Fruit fly (Drosophila melanogaster) whole organism, embryonic: ENCODE results near the gene CG3748.

Experiments used
- C15 ChIP-seq: fragments of 200-800 bp; sonication (Bioruptor generic); IDR thresholded peaks from 3 replicates; pipeline ENCODE4 v1.3.6; 2022; ENCODE audit warnings: missing biosample characterization, missing genetic modification characterization
- CG11398 ChIP-seq: fragments of 200-800 bp; sonication (Bioruptor generic); optimal IDR thresholded peaks from 2 replicates; lab custom pipeline; 2016; ENCODE audit warnings: missing biosample characterization, missing genetic modification characterization
- CG12104 ChIP-seq: fragments of 200-800 bp; sonication (Bioruptor generic); optimal IDR thresholded peaks from 3 replicates; lab custom pipeline; 2016; ENCODE audit warnings: missing biosample characterization, missing genetic modification characterization
- CG13894 ChIP-seq: fragments of 200-800 bp; sonication (Bioruptor generic); optimal IDR thresholded peaks from 3 replicates; lab custom pipeline; 2018; ENCODE audit warnings: missing biosample characterization, mild to moderate bottlenecking, missing genetic modification characterization, moderate library complexity
- CG14965 ChIP-seq: fragments of 200-800 bp; sonication (Bioruptor generic); optimal IDR thresholded peaks from 2 replicates; lab custom pipeline; 2016; ENCODE audit warnings: missing biosample characterization, missing genetic modification characterization, borderline replicate concordance
- CG15696 ChIP-seq: fragments of 200-800 bp; sonication (Bioruptor generic); optimal IDR thresholded peaks from 2 replicates; lab custom pipeline; 2019; ENCODE audit warnings: missing biosample characterization, mild to moderate bottlenecking, missing genetic modification characterization, moderate library complexity
- CG2199 ChIP-seq: fragments of 200-800 bp; sonication (Bioruptor generic); IDR thresholded peaks from 3 replicates; pipeline ENCODE4 v1.3.6; 2022; ENCODE audit warnings: missing biosample characterization, missing genetic modification characterization
- CG3163 ChIP-seq: fragments of 200-800 bp; sonication (Bioruptor generic); optimal IDR thresholded peaks from 3 replicates; lab custom pipeline; 2016; ENCODE audit warnings: missing biosample characterization, missing genetic modification characterization
- CG4820 ChIP-seq: fragments of 200-800 bp; sonication (Bioruptor generic); optimal IDR thresholded peaks from 3 replicates; lab custom pipeline; 2016; ENCODE audit warnings: missing biosample characterization, missing genetic modification characterization
- CG5953 ChIP-seq: fragments of 200-800 bp; sonication (Bioruptor generic); IDR thresholded peaks from 2 replicates; pipeline ENCODE4 v1.3.6; 2022; ENCODE audit warnings: missing biosample characterization, missing genetic modification characterization
- CG6654 ChIP-seq: fragments of 200-800 bp; sonication (Bioruptor generic); optimal IDR thresholded peaks from 2 replicates; lab custom pipeline; 2017; ENCODE audit warnings: missing biosample characterization, mild to moderate bottlenecking, missing genetic modification characterization
- CG6683 ChIP-seq: fragments of 200-800 bp; sonication (Bioruptor generic); optimal IDR thresholded peaks from 2 replicates; lab custom pipeline; 2017; ENCODE audit warnings: missing biosample characterization, mild to moderate bottlenecking, missing genetic modification characterization, missing genetic modification reagents
- CTCF ChIP-seq: fragments of 200-800 bp; sonication (Bioruptor generic); optimal IDR thresholded peaks from 2 replicates; lab custom pipeline; 2017; ENCODE audit warnings: missing biosample characterization, mild to moderate bottlenecking, missing genetic modification characterization, moderate library complexity
- Ets65A ChIP-seq: fragments of 200-800 bp; sonication (Bioruptor generic); peaks from one replicate; lab custom pipeline; 2016; ENCODE audit warnings: missing biosample characterization, missing genetic modification characterization
- Ets97D ChIP-seq: fragments of 200-800 bp; sonication (Bioruptor generic); optimal IDR thresholded peaks from 3 replicates; lab custom pipeline; 2016; ENCODE audit warnings: missing biosample characterization, missing genetic modification characterization
- HLH3B ChIP-seq: fragments of 200-800 bp; sonication (Bioruptor generic); IDR thresholded peaks from 2 replicates; pipeline ENCODE4 v1.3.6; 2022; ENCODE audit warnings: missing biosample characterization, missing genetic modification characterization
- Hr3 ChIP-seq: fragments of 200-800 bp; sonication (Bioruptor generic); optimal IDR thresholded peaks from 3 replicates; lab custom pipeline; 2016; ENCODE audit warnings: missing biosample characterization, missing genetic modification characterization
- Lhr ChIP-seq: fragments of 200-800 bp; sonication (Bioruptor generic); optimal IDR thresholded peaks from 3 replicates; lab custom pipeline; 2017; ENCODE audit warnings: mild to moderate bottlenecking, missing biosample characterization, missing genetic modification reagents, missing genetic modification characterization
- Nf-YA ChIP-seq: fragments of 200-800 bp; sonication (Bioruptor generic); IDR thresholded peaks from 2 replicates; pipeline ENCODE4 v1.3.6; 2022; ENCODE audit warnings: missing biosample characterization, missing genetic modification characterization
- Taf1 ChIP-seq: fragments of 200-800 bp; sonication (Bioruptor generic); IDR thresholded peaks from 2 replicates; pipeline ENCODE4 v1.3.6; 2022; ENCODE audit warnings: missing biosample characterization, missing genetic modification characterization
- abd-A ChIP-seq: fragments of 200-800 bp; sonication (Bioruptor generic); optimal IDR thresholded peaks from 3 replicates; lab custom pipeline; 2019; ENCODE audit warnings: missing biosample characterization, mild to moderate bottlenecking, missing genetic modification characterization, moderate library complexity
- bbx ChIP-seq: fragments of 200-800 bp; sonication (Bioruptor generic); IDR thresholded peaks from 2 replicates; pipeline ENCODE4 v1.3.6; 2022; ENCODE audit warnings: missing biosample characterization, missing genetic modification characterization; ENCODE audit not compliant: partially characterized antibody
- cad ChIP-seq: fragments of >200 bp; optimal IDR thresholded peaks from 2 replicates; lab custom pipeline; 2017; ENCODE audit warnings: missing biosample characterization, missing genetic modification characterization
- croc ChIP-seq: fragments of 200-800 bp; sonication (Bioruptor generic); conservative IDR thresholded peaks from 3 replicates; pipeline ENCODE4 v1.3.6; 2022; ENCODE audit warnings: missing biosample characterization, missing genetic modification characterization
- fd64A ChIP-seq: fragments of 200-800 bp; sonication (Bioruptor generic); optimal IDR thresholded peaks from 3 replicates; lab custom pipeline; 2018; ENCODE audit warnings: missing biosample characterization, mild to moderate bottlenecking, missing genetic modification characterization
- gfzf ChIP-seq: fragments of 200-800 bp; sonication (Bioruptor generic); optimal IDR thresholded peaks from 2 replicates; lab custom pipeline; 2016; ENCODE audit warnings: missing biosample characterization, mild to moderate bottlenecking, missing genetic modification characterization, moderate library complexity
- hkb ChIP-seq, 2 experiments: fragments of 200-800 bp in 1 of 2; fragments of >200 bp in 1 of 2; sonication (Bioruptor generic) in 1 of 2; IDR thresholded peaks in 1 of 2; optimal IDR thresholded peaks in 1 of 2; 2 replicates each; pipeline versions ENCODE4 v1.3.6 to Lab custom; 2017 to 2022; ENCODE audit warnings: missing biosample characterization in 1 of 2, missing genetic modification characterization in 1 of 2
- ken ChIP-seq: fragments of 200-800 bp; sonication (Bioruptor generic); IDR thresholded peaks from 3 replicates; pipeline ENCODE4 v1.3.6; 2022; ENCODE audit warnings: missing biosample characterization, missing genetic modification characterization
- klu ChIP-seq: fragments of 200-800 bp; sonication (Bioruptor generic); IDR thresholded peaks from 2 replicates; pipeline ENCODE4 v1.3.6; 2022; ENCODE audit warnings: missing biosample characterization, missing genetic modification characterization
- kni ChIP-seq: fragments of 200-800 bp; sonication (Bioruptor generic); optimal IDR thresholded peaks from 3 replicates; lab custom pipeline; 2017; ENCODE audit warnings: mild to moderate bottlenecking, missing biosample characterization, missing genetic modification reagents, missing genetic modification characterization
- pros ChIP-seq: fragments of 200-800 bp; sonication (Bioruptor generic); optimal IDR thresholded peaks from 3 replicates; lab custom pipeline; 2019; ENCODE audit warnings: missing biosample characterization, mild to moderate bottlenecking, missing genetic modification characterization, moderate library complexity
- sc ChIP-seq, 3 experiments: fragments of >200 bp in 2 of 3; fragments of 200-800 bp in 1 of 3; sonication (Bioruptor generic) in 1 of 3; optimal IDR thresholded peaks; 2 replicates in 2 of 3; 3 replicates in 1 of 3; lab custom pipeline; 2017; ENCODE audit warnings: mild to moderate bottlenecking in 1 of 3, missing biosample characterization in 1 of 3, missing genetic modification characterization in 1 of 3, missing genetic modification reagents in 1 of 3
- scrt ChIP-seq: fragments of 200-800 bp; sonication (Bioruptor generic); optimal IDR thresholded peaks from 2 replicates; lab custom pipeline; 2018; ENCODE audit warnings: missing biosample characterization, mild to moderate bottlenecking, missing genetic modification characterization, moderate library complexity
- z ChIP-seq: fragments of 200-800 bp; sonication (Bioruptor generic); IDR thresholded peaks from 3 replicates; pipeline ENCODE4 v1.3.6; 2022; ENCODE audit warnings: missing biosample characterization, missing genetic modification characterization
- zfh2 ChIP-seq: fragments of 200-800 bp; sonication (Bioruptor generic); optimal IDR thresholded peaks from 2 replicates; lab custom pipeline; 2016; ENCODE audit warnings: missing biosample characterization, missing genetic modification characterization

CG3748 gene

DNA sequence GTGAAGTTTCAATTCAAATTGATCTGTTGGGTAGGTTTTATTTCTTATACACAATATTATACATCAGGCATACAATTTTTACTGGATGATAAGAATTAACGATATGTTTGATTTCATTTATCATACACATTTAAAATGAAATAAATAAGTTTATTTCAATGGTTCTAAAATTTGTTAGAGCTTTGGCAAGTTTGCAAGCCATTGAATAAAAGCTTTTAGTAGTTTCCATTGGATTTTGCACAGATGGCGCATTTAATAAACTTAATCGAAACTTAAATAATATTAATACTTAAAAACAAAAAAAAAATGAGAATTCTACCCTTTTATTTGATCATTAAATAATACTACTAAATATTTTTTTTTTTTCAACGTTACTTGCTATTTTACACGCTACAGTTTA lies 672 bp upstream of the CG3748 start:
- peak; percentile 91 for TF ChIP-seq CG6654 (GFP tag; lab: Kevin White, UChicago)
- TF ChIP-seq HLH3B = no peak
- TF ChIP-seq sc (optimal IDR thresholded peaks at IDR 0.05; lab: Kevin White, UChicago) = no peak
- no peak for TF ChIP-seq sc (GFP tag; optimal IDR thresholded peaks at IDR 0.05; lab: Kevin White, UChicago)
- no peak for TF ChIP-seq pros (GFP tag; lab: Kevin White, UChicago)
- TF ChIP-seq CG6683 = no peak
- peak; percentile 14 for TF ChIP-seq CG13894
- no peak for TF ChIP-seq scrt (GFP tag; lab: Kevin White, UChicago)
- no peak for TF ChIP-seq CG12104 (GFP tag; lab: Kevin White, UChicago)
- no peak for TF ChIP-seq CG14965
- no peak for TF ChIP-seq z (GFP tag; lab: Robert Waterston, UW)
- no peak for TF ChIP-seq Hr3 (GFP tag; lab: Kevin White, UChicago)
- no peak for TF ChIP-seq CG4820 (GFP tag; lab: Kevin White, UChicago)
- TF ChIP-seq CTCF (GFP tag; lab: Kevin White, UChicago) = peak; percentile 88

DNA sequence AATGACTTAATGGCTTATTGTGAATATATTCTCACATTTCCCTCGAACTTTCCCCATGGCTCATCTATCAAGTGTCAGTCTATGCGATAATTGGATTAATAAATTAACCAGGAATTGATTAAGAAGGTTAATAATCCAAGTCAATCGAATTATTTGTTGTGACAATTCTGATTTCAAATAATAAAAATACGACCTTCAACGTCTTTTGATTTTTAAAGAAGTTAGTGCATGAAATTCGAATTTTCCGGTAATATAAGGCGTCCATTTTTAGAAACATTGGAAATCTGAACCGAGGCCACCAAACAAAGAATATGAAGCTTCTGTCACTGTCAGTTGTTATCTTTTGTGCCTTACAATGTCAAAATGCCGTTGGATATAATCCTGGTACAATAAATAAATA lies 6.6 kb downstream of the CG3748 start, which contains the start of gene CG43350:
Gene CG43350 (plus strand): TSS at position 301 of the 400 bp plus-strand sequence.
- TF ChIP-seq C15 (GFP tag; lab: Robert Waterston, UW) = no peak
- TF ChIP-seq bbx = no peak
- TF ChIP-seq kni (GFP tag; lab: Kevin White, UChicago) = no peak
- no peak for TF ChIP-seq Ets97D (GFP tag; lab: Kevin White, UChicago)
- no peak for TF ChIP-seq zfh2 (GFP tag; lab: Kevin White, UChicago)
- TF ChIP-seq CG2199 (GFP tag; lab: Robert Waterston, UW) = no peak
- no peak for TF ChIP-seq hkb (optimal IDR thresholded peaks at IDR 0.05; lab: Kevin White, UChicago)
- no peak for TF ChIP-seq hkb (GFP tag; IDR thresholded peaks at IDR 0.05; lab: Robert Waterston, UW)
- no peak for TF ChIP-seq CG5953
- no peak for TF ChIP-seq croc (GFP tag; lab: Robert Waterston, UW)
- TF ChIP-seq Taf1 (GFP tag; lab: Robert Waterston, UW) = no peak

DNA sequence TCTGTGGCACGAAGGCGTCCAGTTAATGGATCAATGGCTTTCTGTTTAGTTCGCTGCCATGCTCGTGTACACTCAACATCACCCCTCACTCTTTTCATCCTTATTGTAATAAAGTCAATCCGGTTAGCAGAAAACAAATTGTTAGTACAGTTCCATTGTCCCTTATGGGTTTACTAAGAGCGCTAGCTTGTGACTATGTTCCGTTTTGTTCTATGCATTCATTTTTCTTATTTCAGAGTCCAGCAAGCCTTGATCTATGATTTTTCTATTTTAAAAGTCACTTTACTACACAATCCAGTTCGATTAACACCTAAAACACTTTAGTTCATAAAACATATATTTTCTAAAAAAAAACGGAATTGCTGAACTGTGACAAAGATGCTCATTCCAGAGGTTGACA lies 7.5 kb downstream of the CG3748 start, which contains the start of gene CG13110:
Gene CG13110 (plus strand): TSS at position 301 of the 400 bp plus-strand sequence.
- TF ChIP-seq cad (GFP tag; lab: Kevin White, UChicago) (no peak), CG11398 (GFP tag; lab: Kevin White, UChicago) (no peak), CG3163 (GFP tag; lab: Kevin White, UChicago) (no peak), fd64A (GFP tag; lab: Kevin White, UChicago) (no peak), Nf-YA (GFP tag; lab: Robert Waterston, UW) (no peak)

DNA sequence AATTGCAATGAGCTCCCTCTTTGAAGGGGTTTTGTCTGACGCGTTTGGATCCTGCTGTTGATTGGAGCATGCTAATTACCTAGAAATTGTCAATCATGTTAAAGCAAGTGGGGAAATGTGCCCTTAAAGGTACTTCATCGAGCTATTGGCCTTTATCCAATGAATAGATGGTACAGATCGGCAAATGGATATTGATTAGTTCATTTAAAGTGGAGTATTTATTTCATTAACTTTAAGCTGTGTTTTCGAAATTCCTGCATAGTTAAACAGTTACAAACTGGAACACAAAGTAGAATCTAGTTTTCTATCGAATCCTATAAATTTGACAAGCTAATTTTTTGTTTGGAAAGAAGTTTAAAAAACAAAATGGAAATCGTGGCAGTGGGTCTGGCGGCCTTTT lies 24.7 kb downstream of the CG3748 start, which contains the start of gene CG34181:
Gene CG34181 (plus strand): TSS at position 301 of the 400 bp plus-strand sequence.
- peak; percentile 49 for TF ChIP-seq Ets65A (GFP tag; lab: Kevin White, UChicago)
- TF ChIP-seq gfzf (GFP tag; lab: Kevin White, UChicago) = no peak
- TF ChIP-seq Lhr (GFP tag; lab: Kevin White, UChicago) = no peak
- TF ChIP-seq klu (GFP tag; lab: Robert Waterston, UW) = no peak

DNA sequence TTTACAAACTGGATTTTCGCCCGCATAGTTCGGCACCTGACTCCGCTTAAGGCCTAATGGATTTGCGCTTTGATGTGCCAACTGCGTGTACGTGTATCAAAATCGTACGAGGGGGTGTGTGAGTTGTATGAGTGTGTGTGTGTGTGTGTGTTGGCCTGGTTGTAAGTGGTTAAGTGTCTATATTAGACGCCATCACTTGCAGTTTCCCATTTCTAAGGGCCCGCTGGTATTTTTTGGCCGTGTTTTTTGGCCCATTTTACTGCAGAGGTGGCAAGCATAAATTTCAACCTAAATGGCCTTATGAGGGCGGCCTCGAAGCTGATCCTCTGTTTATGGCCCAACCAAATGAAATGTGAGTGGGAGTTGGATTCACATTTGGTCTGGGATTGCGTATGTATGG lies 27.1 kb downstream of the CG3748 start:
- no peak for TF ChIP-seq ken (GFP tag; lab: Robert Waterston, UW)
- TF ChIP-seq abd-A = peak; percentile 52
- no peak for TF ChIP-seq CG15696
